Fruit fly (Drosophila melanogaster) whole organism, pupa: ENCODE measurements around the gene CG13737.

Experiments used
- CG10348 ChIP-seq: fragments of 200-800 bp; sonication (Bioruptor generic); IDR thresholded peaks from 2 replicates; pipeline ENCODE4 v1.3.6; 2022; ENCODE audit warnings: missing biosample characterization, missing genetic modification characterization
- CG12605 ChIP-seq: fragments of 200-800 bp; sonication (Bioruptor generic); IDR thresholded peaks from 2 replicates; pipeline ENCODE4 v1.3.6; 2022; ENCODE audit warnings: missing biosample characterization, missing genetic modification characterization
- CG13204 ChIP-seq: fragments of 200-800 bp; sonication (Bioruptor generic); optimal IDR thresholded peaks from 2 replicates; lab custom pipeline; 2018; ENCODE audit warnings: missing biosample characterization, mild to moderate bottlenecking, missing genetic modification characterization, moderate library complexity
- CG14655 ChIP-seq: fragments of 200-800 bp; sonication (Bioruptor generic); optimal IDR thresholded peaks from 3 replicates; lab custom pipeline; 2017; ENCODE audit warnings: mild to moderate bottlenecking, missing biosample characterization, missing genetic modification reagents, missing genetic modification characterization
- CG15710 ChIP-seq: fragments of 200-800 bp; sonication (Bioruptor generic); optimal IDR thresholded peaks from 2 replicates; lab custom pipeline; 2018; ENCODE audit warnings: missing biosample characterization, mild to moderate bottlenecking, missing genetic modification characterization, moderate library complexity
- CG17806 ChIP-seq: fragments of 200-800 bp; sonication (Bioruptor generic); optimal IDR thresholded peaks from 2 replicates; lab custom pipeline; 2018; ENCODE audit warnings: missing biosample characterization, mild to moderate bottlenecking, missing genetic modification characterization, moderate library complexity
- CG32121 ChIP-seq: fragments of 200-800 bp; sonication (Bioruptor generic); IDR thresholded peaks from 2 replicates; pipeline ENCODE4 v1.3.6; 2022; ENCODE audit warnings: missing biosample characterization, missing genetic modification characterization
- CG34367 ChIP-seq: fragments of 200-800 bp; sonication (Bioruptor generic); optimal IDR thresholded peaks from 2 replicates; lab custom pipeline; 2018; ENCODE audit warnings: missing biosample characterization, mild to moderate bottlenecking, missing genetic modification characterization
- CG4496 ChIP-seq: fragments of 200-800 bp; sonication (Bioruptor generic); IDR thresholded peaks from 3 replicates; pipeline ENCODE4 v1.3.6; 2022; ENCODE audit warnings: missing biosample characterization, missing genetic modification characterization
- CG8159 ChIP-seq: fragments of 200-800 bp; sonication (Bioruptor generic); optimal IDR thresholded peaks from 3 replicates; lab custom pipeline; 2018; ENCODE audit warnings: missing biosample characterization, mild to moderate bottlenecking, missing genetic modification characterization, moderate library complexity
- CG8301 ChIP-seq: fragments of 200-800 bp; sonication (Bioruptor generic); optimal IDR thresholded peaks from 2 replicates; lab custom pipeline; 2018; ENCODE audit warnings: missing biosample characterization, mild to moderate bottlenecking, missing genetic modification characterization
- CG9948 ChIP-seq: fragments of 200-800 bp; sonication (Bioruptor generic); optimal IDR thresholded peaks from 2 replicates; lab custom pipeline; 2018; ENCODE audit warnings: missing biosample characterization, mild to moderate bottlenecking, missing genetic modification characterization, moderate library complexity
- D1 ChIP-seq: fragments of 200-800 bp; sonication (Bioruptor generic); optimal IDR thresholded peaks from 2 replicates; lab custom pipeline; 2018; ENCODE audit warnings: missing biosample characterization, mild to moderate bottlenecking, missing genetic modification characterization, moderate library complexity
- EcR ChIP-seq: fragments of 200-800 bp; sonication (Bioruptor generic); optimal IDR thresholded peaks from 3 replicates; lab custom pipeline; 2019; ENCODE audit warnings: missing biosample characterization, missing genetic modification characterization, mild to moderate bottlenecking, moderate library complexity, missing genetic modification reagents
- Ets98B ChIP-seq: fragments of 200-800 bp; sonication (Bioruptor generic); IDR thresholded peaks from 2 replicates; pipeline ENCODE4 v1.3.6; 2022; ENCODE audit warnings: missing biosample characterization, missing genetic modification characterization
- Pif1A ChIP-seq: fragments of 200-800 bp; sonication (Bioruptor generic); optimal IDR thresholded peaks from 3 replicates; lab custom pipeline; 2016; ENCODE audit warnings: missing biosample characterization, missing genetic modification characterization
- Pif1B ChIP-seq: fragments of 200-800 bp; sonication (Bioruptor generic); optimal IDR thresholded peaks from 3 replicates; lab custom pipeline; 2016; ENCODE audit warnings: missing biosample characterization, missing genetic modification characterization
- Snoo ChIP-seq: fragments of 200-800 bp; sonication (Bioruptor generic); optimal IDR thresholded peaks from 3 replicates; lab custom pipeline; 2017; ENCODE audit warnings: missing biosample characterization, mild to moderate bottlenecking, missing genetic modification characterization, inconsistent platforms
- fd96Ca ChIP-seq: fragments of 200-800 bp; sonication (Bioruptor generic); IDR thresholded peaks from 3 replicates; pipeline ENCODE4 v1.3.6; 2022; ENCODE audit warnings: missing biosample characterization, missing genetic modification characterization
- gl ChIP-seq: fragments of 200-800 bp; sonication (Bioruptor generic); optimal IDR thresholded peaks from 2 replicates; lab custom pipeline; 2018; ENCODE audit warnings: missing biosample characterization, mild to moderate bottlenecking, missing genetic modification characterization
- rn ChIP-seq: fragments of 200-800 bp; sonication (Bioruptor generic); IDR thresholded peaks from 2 replicates; pipeline ENCODE4 v1.3.6; 2022; ENCODE audit warnings: missing biosample characterization, missing genetic modification characterization

The CG13737 gene

DNA sequence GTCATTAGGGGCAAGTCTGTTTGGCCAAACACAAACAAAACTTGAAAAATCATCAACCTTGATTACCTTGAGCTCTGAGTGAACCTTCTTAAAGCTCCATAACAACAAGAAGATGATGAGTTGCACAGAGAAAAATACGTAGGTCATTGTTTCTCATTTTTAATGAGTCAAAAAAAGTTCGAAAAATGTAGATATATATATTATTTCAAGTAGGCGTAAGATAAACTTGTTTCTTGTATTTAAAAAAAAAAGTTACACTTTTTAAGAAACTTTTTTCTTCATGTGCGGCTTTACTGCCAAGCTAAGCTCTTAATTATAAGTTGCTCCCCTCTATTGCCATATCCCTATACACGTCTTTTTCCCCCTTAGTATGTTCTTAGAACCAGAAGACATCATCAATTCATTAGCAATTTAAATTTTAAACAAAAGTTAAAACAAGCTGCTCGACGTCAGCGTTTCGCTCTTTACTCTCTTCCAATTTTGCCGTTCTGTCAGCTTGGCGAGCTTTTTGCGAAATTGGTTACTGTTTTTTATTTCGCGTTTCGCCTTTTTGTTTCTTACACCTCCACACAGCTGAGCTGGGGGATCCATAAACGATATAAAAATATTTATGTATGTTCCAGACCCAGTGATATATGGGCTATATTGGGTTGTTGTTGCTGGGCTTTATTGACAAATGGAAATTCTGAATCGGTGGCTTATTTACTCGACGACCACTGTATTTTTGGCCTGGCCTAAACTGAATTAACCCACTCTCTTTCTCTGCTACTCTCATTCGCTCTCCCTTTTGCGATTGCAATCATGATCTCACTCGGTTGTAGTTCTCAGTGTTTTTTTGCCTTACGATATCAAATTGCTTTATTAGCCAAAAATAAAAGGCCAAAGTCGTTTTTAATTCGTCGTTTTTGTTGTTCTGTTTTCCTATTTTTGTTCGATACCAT, 44.8 kb downstream of the CG13737 start:
- TF ChIP-seq EcR (GFP tag; lab: Kevin White, UChicago) (no peak), CG9948 (tag; lab: Kevin White, UChicago) (peak; percentile 36), fd96Ca (0 out of 3 replicates have a peak, but pooled peaks have one; percentile 6), CG8301 (tag; lab: Kevin White, UChicago) (peak; percentile 13), CG4496 (GFP tag; lab: Robert Waterston, UW) (peak; percentile 77), Pif1B (GFP tag; lab: Kevin White, UChicago) (peak; percentile 22), Snoo (tag; lab: Kevin White, UChicago) (peak; percentile 10), CG17806 (tag; lab: Kevin White, UChicago) (peak; percentile 28), CG34367 (tag; lab: Kevin White, UChicago) (peak; percentile 12), CG12605 (peak; percentile 52), rn (GFP tag; lab: Robert Waterston, UW) (no peak), CG10348 (GFP tag; lab: Robert Waterston, UW) (no peak), Pif1A (peak; percentile 30), D1 (tag; lab: Kevin White, UChicago) (no peak), CG8159 (tag; lab: Kevin White, UChicago) (peak; percentile 30), CG15710 (tag; lab: Kevin White, UChicago) (peak; percentile 19), CG13204 (no peak), Ets98B (GFP tag; lab: Robert Waterston, UW) (peak; percentile 42; the same call in 1 of the 2 replicates), gl (tag; lab: Kevin White, UChicago) (no peak), CG14655 (GFP tag; lab: Kevin White, UChicago) (no peak), CG32121 (GFP tag; lab: Robert Waterston, UW) (peak; percentile 62)

DNA sequence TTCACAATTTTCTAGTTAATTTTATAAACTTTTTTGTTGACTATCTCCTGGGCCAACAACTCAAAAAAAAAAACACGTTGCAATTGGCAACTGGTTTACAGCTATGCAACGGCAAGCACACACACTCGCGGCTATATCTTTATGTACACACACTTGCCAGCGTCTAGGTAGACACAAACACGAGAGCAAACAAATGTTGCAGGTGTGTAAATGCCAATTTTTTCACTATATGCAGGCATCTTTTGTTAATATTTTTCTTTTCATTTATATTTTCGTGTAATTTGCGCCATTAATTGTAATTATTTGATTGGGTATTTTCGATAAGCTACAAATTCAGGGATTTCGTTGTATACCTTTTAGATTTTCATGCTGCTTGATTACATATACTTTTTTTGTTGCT, 45.9 kb downstream of the CG13737 start:
- no peak for TF ChIP-seq CG9948 (tag; lab: Kevin White, UChicago)
- TF ChIP-seq fd96Ca = no peak
- no peak for TF ChIP-seq D1 (tag; lab: Kevin White, UChicago)
- TF ChIP-seq, all 21 proteins: peak for 0

DNA sequence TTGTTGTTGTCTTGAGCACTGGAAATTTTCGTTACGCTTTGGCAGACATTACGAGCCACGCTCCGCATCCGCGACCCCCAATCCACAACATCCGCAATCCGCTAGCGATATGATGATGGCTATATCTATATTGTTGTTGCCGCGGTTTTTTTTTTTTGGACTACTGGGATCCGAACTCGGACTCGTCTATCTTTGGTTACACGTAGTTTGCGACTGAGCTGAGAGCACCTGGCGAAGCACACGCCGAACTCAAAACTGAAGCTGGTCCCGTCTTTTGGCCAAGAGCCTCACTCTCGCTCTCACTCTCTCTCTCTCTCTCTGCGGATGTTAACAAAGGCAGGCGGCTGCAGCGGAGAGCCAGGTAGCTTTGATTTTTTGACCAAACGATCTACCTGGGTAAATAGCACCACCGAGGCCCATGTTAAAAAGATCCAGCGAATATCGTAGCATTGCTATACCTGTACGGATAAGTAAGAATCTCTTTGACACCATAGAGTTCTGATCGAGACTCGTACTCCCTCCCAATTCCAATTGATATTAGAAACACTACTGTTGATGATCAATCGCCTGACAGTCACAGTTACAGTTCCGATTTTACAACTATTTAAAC, 46.4 kb downstream of the CG13737 start, which contains the start of gene Rgl:
Rgl (minus strand) TSS at position 219 of the 610 bp plus-strand sequence.
- TF ChIP-seq CG8301 (tag; lab: Kevin White, UChicago) (no peak), EcR (GFP tag; lab: Kevin White, UChicago) (no peak), fd96Ca (peak; percentile 57; the same call in 1 of the 3 replicates), CG9948 (tag; lab: Kevin White, UChicago) (no peak), CG8159 (tag; lab: Kevin White, UChicago) (peak; percentile 4), CG32121 (GFP tag; lab: Robert Waterston, UW) (peak; percentile 12; the same call in 1 of the 2 replicates), CG14655 (GFP tag; lab: Kevin White, UChicago) (no peak), Ets98B (GFP tag; lab: Robert Waterston, UW) (peak; percentile 70; the same call in 1 of the 2 replicates), Pif1B (GFP tag; lab: Kevin White, UChicago) (peak; percentile 68), CG4496 (GFP tag; lab: Robert Waterston, UW) (peak; percentile 58; the same call in 1 of the 3 replicates), CG12605 (peak; percentile 59), CG15710 (tag; lab: Kevin White, UChicago) (no peak)

DNA sequence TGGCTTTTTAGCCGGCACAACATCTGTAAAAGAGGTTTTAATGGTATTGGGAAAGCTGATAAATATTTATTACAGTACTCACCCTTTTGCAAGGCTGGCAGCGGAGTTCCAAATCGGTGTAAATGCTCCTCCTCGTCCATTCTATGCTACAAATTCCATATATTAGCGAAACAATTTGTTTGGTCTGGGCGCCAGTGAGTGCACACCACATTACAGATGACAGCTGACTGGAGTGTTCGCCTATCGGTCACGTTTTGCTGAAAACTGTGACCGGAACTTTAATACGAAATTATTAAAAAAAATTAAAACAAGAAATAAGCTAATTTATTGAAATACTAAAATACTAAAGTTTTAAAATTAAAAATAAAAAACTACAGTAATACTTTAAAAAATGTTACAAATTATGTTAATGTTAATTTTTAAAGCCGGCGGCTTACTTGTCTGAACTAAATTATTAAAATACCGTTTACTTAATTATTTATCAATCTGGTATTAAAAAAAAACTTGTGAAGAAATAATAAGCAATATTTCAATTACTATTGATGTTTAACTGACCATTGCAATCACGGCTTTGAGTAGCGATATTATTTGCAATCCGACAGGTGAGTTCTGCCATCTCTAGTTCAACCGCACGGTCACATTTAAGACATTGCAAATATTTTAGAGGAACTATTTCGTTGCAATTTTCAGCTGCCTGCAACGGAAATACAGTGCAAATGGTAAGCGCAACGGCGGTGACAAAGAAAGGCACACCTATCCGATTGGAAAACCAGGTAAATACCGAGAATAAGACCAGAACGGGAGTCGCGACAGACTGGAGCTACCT, 50.2 kb downstream of the CG13737 start, which contains the start of the genes CG8833 and DCTN1-p150:
CG8833 (minus strand) TSS at position 232 of the 826 bp plus-strand sequence.
DCTN1-p150 (plus strand) TSS at position 619 of the 826 bp plus-strand sequence.
- TF ChIP-seq Snoo (tag; lab: Kevin White, UChicago) = peak; percentile 19
- peak; percentile 30 for TF ChIP-seq CG15710 (tag; lab: Kevin White, UChicago)
- TF ChIP-seq CG9948 (tag; lab: Kevin White, UChicago) = no peak
- no peak for TF ChIP-seq fd96Ca
- no peak for TF ChIP-seq CG17806 (tag; lab: Kevin White, UChicago)
